Fruit fly (Drosophila melanogaster) whole organism, adult: ENCODE data around the gene Etfb.

Experiments
- CG33017 ChIP-seq: fragments of 200-800 bp; sonication (Bioruptor generic); optimal IDR thresholded peaks from 2 replicates; lab custom pipeline; 2018; ENCODE audit warnings: missing biosample characterization, mild to moderate bottlenecking, missing genetic modification characterization, moderate library complexity
- cnc ChIP-seq, 2 experiments: fragments of >200 bp; optimal IDR thresholded peaks; 2 replicates each; lab custom pipeline; 2017
- ovo ChIP-seq: fragments of 200-800 bp; sonication (Bioruptor generic); optimal IDR thresholded peaks from 2 replicates; lab custom pipeline; 2016; ENCODE audit warnings: missing biosample characterization, missing genetic modification characterization

dm6 chr3R:29762297-29762696 is 40.4 kb downstream of the Etfb start:
- TF ChIP-seq CG33017 (tag; lab: Kevin White, UChicago) (no peak), cnc (optimal IDR thresholded peaks at IDR 0.05; lab: Kevin White, UChicago) (no peak), ovo (GFP tag; lab: Kevin White, UChicago) (no peak)
